Worm (Caenorhabditis elegans): Measurements from ENCODE around the gene M04B2.4.

Gene M04B2.4

DNA sequence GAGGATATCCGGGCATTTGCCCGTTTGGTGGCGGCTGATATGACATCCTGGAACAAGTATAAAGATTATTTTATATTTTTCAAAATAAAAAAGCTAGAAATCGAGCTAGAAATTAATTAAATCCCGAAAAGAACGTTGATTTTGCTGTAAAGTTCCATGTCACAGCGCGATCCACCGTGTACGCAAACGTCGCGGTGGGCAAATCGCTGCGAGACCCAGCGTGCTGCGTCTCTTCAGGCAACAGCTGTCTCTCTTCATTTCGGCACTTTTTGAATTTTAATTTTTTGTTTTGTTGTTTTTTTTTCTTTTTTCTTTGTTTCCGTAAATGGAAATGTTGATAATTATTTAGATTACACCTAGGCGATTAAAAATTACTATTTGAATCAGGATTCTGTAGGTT lies 45.3 kb upstream of the M04B2.4 start, which contains the start of gene sec-24.1:
Gene sec-24.1 (minus strand): TSS at position 49 of the 400 bp plus-strand sequence.
- TF ChIP-seq dpl-1 (GFP tag; optimal IDR thresholded peaks at IDR 0.05) (peak; percentile 95), jun-1 (tag; optimal IDR thresholded peaks at IDR 0.05) (peak; percentile 53), hif-1 (tag; optimal IDR thresholded peaks at IDR 0.05) (peak in 1 of 2 experiments; percentile 69), daf-8 (GFP tag; IDR thresholded peaks at IDR 0.05) (no peak), nhr-25 (tag; optimal IDR thresholded peaks at IDR 0.05; ENCODE audit: borderline replicate concordance, insufficient read depth) (peak; percentile 50), set-16 (GFP tag; IDR thresholded peaks at IDR 0.05) (peak; percentile 49; the same call in 1 of the 2 replicates), lin-15B (tag; optimal IDR thresholded peaks at IDR 0.05) (no peak), nhr-6 (tag; optimal IDR thresholded peaks at IDR 0.05) (peak; percentile 90), dmd-8 (GFP tag; IDR thresholded peaks at IDR 0.05) (no peak), ceh-82 (tag; optimal IDR thresholded peaks at IDR 0.05) (no peak), R02D3.7 (tag; optimal IDR thresholded peaks at IDR 0.05) (no peak), aly-2 (tag; optimal IDR thresholded peaks at IDR 0.05) (no peak), hlh-30 (tag; optimal IDR thresholded peaks at IDR 0.05; ENCODE audit: insufficient read depth) (peak; percentile 89), mdl-1 (tag; optimal IDR thresholded peaks at IDR 0.05) (peak; percentile 25 to 40), vab-7 (GFP tag; IDR thresholded peaks at IDR 0.05) (no peak), ces-1 (GFP tag; optimal IDR thresholded peaks at IDR 0.05) (no peak), lin-13 (GFP tag; optimal IDR thresholded peaks at IDR 0.05) (peak; percentile 52), ceh-20 (GFP tag; IDR thresholded peaks at IDR 0.05) (peak; percentile 77), nhr-41 (GFP tag; IDR thresholded peaks at IDR 0.05) (no peak), ceh-32 (tag; optimal IDR thresholded peaks at IDR 0.05; ENCODE audit: poor library complexity) (no peak), nhr-237 (tag; optimal IDR thresholded peaks at IDR 0.05) (no peak), zag-1 (tag; optimal IDR thresholded peaks at IDR 0.05) (peak; percentile 5), nhr-48 (tag; optimal IDR thresholded peaks at IDR 0.05) (peak; percentile 61), nhr-76 (tag; optimal IDR thresholded peaks at IDR 0.05) (no peak), nhr-77 (tag; optimal IDR thresholded peaks at IDR 0.05) (peak; percentile 83), F44E2.7 (GFP tag; IDR thresholded peaks at IDR 0.05) (no peak), Y105C5A.15 (GFP tag; IDR thresholded peaks at IDR 0.05) (no peak), lim-7 (GFP tag; IDR thresholded peaks at IDR 0.05) (no peak), egl-27 (tag; optimal IDR thresholded peaks at IDR 0.05) (no peak), daf-16 (GFP tag; optimal IDR thresholded peaks at IDR 0.05) (peak in 1 of 2 experiments; percentile 58), daf-16 (tag; optimal IDR thresholded peaks at IDR 0.05) (peak; percentile 54), rbr-2 (tag; optimal IDR thresholded peaks at IDR 0.05) (peak; percentile 82), duxl-1 (tag; optimal IDR thresholded peaks at IDR 0.05; ENCODE audit: poor library complexity) (peak; percentile 87), gei-8 (GFP tag; optimal IDR thresholded peaks at IDR 0.05) (no peak), attf-4 (tag; optimal IDR thresholded peaks at IDR 0.05) (no peak), T26A8.4 (GFP tag; IDR thresholded peaks at IDR 0.05) (peak; percentile 88), fos-1 (tag; optimal IDR thresholded peaks at IDR 0.05) (no peak), dmd-9 (GFP tag; IDR thresholded peaks at IDR 0.05) (no peak), unc-62 (GFP tag; optimal IDR thresholded peaks at IDR 0.05 in 1 of 2) (peak in 1 of 2 experiments; percentile 98), unc-62 (tag; optimal IDR thresholded peaks at IDR 0.05) (no peak), F26F4.8 (GFP tag; conservative IDR thresholded peaks at IDR 0.05) (no peak), ceh-28 (tag; optimal IDR thresholded peaks at IDR 0.05) (no peak), F49E8.2 (tag; optimal IDR thresholded peaks at IDR 0.05; ENCODE audit: borderline replicate concordance) (no peak), madf-5 (GFP tag; IDR thresholded peaks at IDR 0.05) (no peak), daf-12 (tag; optimal IDR thresholded peaks at IDR 0.05) (no peak), ztf-11 (tag; optimal IDR thresholded peaks at IDR 0.05) (no peak), ceh-44 (GFP tag; IDR thresholded peaks at IDR 0.05) (peak; percentile 73), ZK337.2 (GFP tag; IDR thresholded peaks at IDR 0.05) (no peak), lin-29 (GFP tag; IDR thresholded peaks at IDR 0.05) (peak; percentile 62; the same call in 1 of the 2 replicates), lsy-2 (tag; optimal IDR thresholded peaks at IDR 0.05) (peak; percentile 99 to 100), sdz-12 (GFP tag; optimal IDR thresholded peaks at IDR 0.05) (no peak), pha-4 (GFP tag; IDR thresholded peaks at IDR 0.05) (peak; percentile 84), pha-4 (tag; optimal IDR thresholded peaks at IDR 0.05) (no peak)

Data from whole organism, L4 larva.